Worm (Caenorhabditis elegans) whole organism, L1 larva: ENCODE measurements around the gene F10E9.3.

Experiments
- C34B4.2 ChIP-seq: sonication (generic microtip); optimal IDR thresholded peaks from 2 replicates; lab custom pipeline; 2017; ENCODE audit warnings: mild to moderate bottlenecking, missing genetic modification characterization, missing compliant biosample characterization
- aha-1 ChIP-seq: fragments of 150-350 bp; optimal IDR thresholded peaks from 2 replicates; lab custom pipeline; 2014; ENCODE audit warnings: missing biosample characterization, missing genetic modification characterization
- aly-2 ChIP-seq: fragments of 150-350 bp; optimal IDR thresholded peaks from 2 replicates; lab custom pipeline; 2014; ENCODE audit warnings: missing biosample characterization, missing genetic modification characterization
- ceh-8 ChIP-seq: fragments of 200-800 bp; sonication (Bioruptor generic); optimal IDR thresholded peaks from 2 replicates; lab custom pipeline; 2018; ENCODE audit warnings: mild to moderate bottlenecking, missing genetic modification characterization, moderate library complexity, missing compliant biosample characterization
- ceh-82 ChIP-seq, 3 experiments: fragments of 150-350 bp in 1 of 3; sonication (generic microtip) in 2 of 3; optimal IDR thresholded peaks; 2 replicates each; lab custom pipeline; 2014 to 2017; ENCODE audit warnings: missing biosample characterization in 3 of 3, missing genetic modification characterization in 3 of 3
- ceh-88 ChIP-seq: fragments of 200-800 bp; sonication (Bioruptor generic); IDR thresholded peaks from 2 replicates; pipeline ENCODE4 v1.3.6; 2022; ENCODE audit warnings: missing genetic modification characterization, missing compliant biosample characterization
- ceh-90 ChIP-seq: sonication (generic microtip); optimal IDR thresholded peaks from 2 replicates; lab custom pipeline; 2016; ENCODE audit warnings: missing genetic modification characterization, missing compliant biosample characterization
- dpl-1 ChIP-seq, 3 experiments: fragments of 150-350 bp in 2 of 3; sonication (generic microtip) in 1 of 3; optimal IDR thresholded peaks; 2 replicates each; lab custom pipeline; 2014 to 2017; ENCODE audit warnings: missing biosample characterization in 3 of 3, missing genetic modification characterization in 3 of 3, missing genetic modification reagents in 3 of 3
- dsc-1 ChIP-seq: sonication (generic microtip); optimal IDR thresholded peaks from 2 replicates; lab custom pipeline; 2016; ENCODE audit warnings: mild to moderate bottlenecking, missing genetic modification characterization, missing compliant biosample characterization
- efl-1 ChIP-seq, 4 experiments: fragments of 150-350 bp; optimal IDR thresholded peaks in 3 of 4; peaks in 1 of 4; 1 replicate in 1 of 4; 2 replicates in 3 of 4; lab custom pipeline; 2014; ENCODE audit warnings: missing biosample characterization in 2 of 4, missing genetic modification characterization in 2 of 4, missing genetic modification reagents in 2 of 4
- egl-27 ChIP-seq, 2 experiments: fragments of 150-350 bp in 1 of 2; sonication (generic microtip); optimal IDR thresholded peaks; 3 replicates each; lab custom pipeline; 2017 to 2018; ENCODE audit warnings: missing biosample characterization in 2 of 2, missing genetic modification characterization in 2 of 2, missing genetic modification reagents in 2 of 2
- elt-2 ChIP-seq: sonication (generic microtip); optimal IDR thresholded peaks from 2 replicates; lab custom pipeline; 2016; ENCODE audit warnings: missing genetic modification characterization, mild to moderate bottlenecking, inconsistent platforms, missing compliant biosample characterization, missing genetic modification reagents
- ets-5 ChIP-seq: fragments of 200-800 bp; sonication (Bioruptor generic); IDR thresholded peaks from 2 replicates; pipeline ENCODE4 v1.3.6; 2022; ENCODE audit warnings: missing genetic modification characterization, missing compliant biosample characterization
- fkh-10 ChIP-seq: sonication (generic microtip); optimal IDR thresholded peaks from 2 replicates; lab custom pipeline; 2017; ENCODE audit warnings: missing biosample characterization, missing genetic modification reagents, missing genetic modification characterization
- fkh-4 ChIP-seq: sonication (generic microtip); optimal IDR thresholded peaks from 2 replicates; lab custom pipeline; 2016; ENCODE audit warnings: missing compliant biosample characterization, missing genetic modification characterization, borderline replicate concordance
- hlh-17 ChIP-seq: fragments of 200-800 bp; sonication (Bioruptor generic); optimal IDR thresholded peaks from 2 replicates; lab custom pipeline; 2018; ENCODE audit warnings: missing genetic modification characterization, mild to moderate bottlenecking, missing compliant biosample characterization, moderate library complexity, borderline replicate concordance
- hlh-4 ChIP-seq: sonication (generic microtip); optimal IDR thresholded peaks from 2 replicates; lab custom pipeline; 2016; ENCODE audit warnings: mild to moderate bottlenecking, missing genetic modification characterization, missing compliant biosample characterization
- isw-1 ChIP-seq: fragments of 200-800 bp; sonication (Bioruptor generic); IDR thresholded peaks from 2 replicates; pipeline ENCODE4 v1.3.6; 2022; ENCODE audit warnings: missing genetic modification characterization, missing compliant biosample characterization
- lin-13 ChIP-seq: fragments of 150-350 bp; optimal IDR thresholded peaks from 2 replicates; lab custom pipeline; 2014; ENCODE audit warnings: missing biosample characterization, missing genetic modification reagents, missing genetic modification characterization
- lin-14 ChIP-seq: fragments of 200-800 bp; sonication (Bioruptor generic); optimal IDR thresholded peaks from 2 replicates; lab custom pipeline; 2018; ENCODE audit warnings: mild to moderate bottlenecking, missing genetic modification characterization, moderate library complexity, missing compliant biosample characterization
- lin-15B ChIP-seq: fragments of 150-350 bp; sonication (generic microtip); optimal IDR thresholded peaks from 3 replicates; lab custom pipeline; 2014; ENCODE audit warnings: missing biosample characterization, missing genetic modification characterization
- lin-35 ChIP-seq, 2 experiments: fragments of 150-350 bp; optimal IDR thresholded peaks; 2 replicates each; lab custom pipeline; 2014; ENCODE audit warnings: missing biosample characterization in 2 of 2, missing genetic modification characterization in 2 of 2, missing genetic modification reagents in 2 of 2
- lin-39 ChIP-seq: fragments of 150-350 bp; optimal IDR thresholded peaks from 2 replicates; lab custom pipeline; 2014; ENCODE audit warnings: missing biosample characterization, missing genetic modification reagents, missing genetic modification characterization
- lir-3 ChIP-seq: sonication (generic microtip); optimal IDR thresholded peaks from 2 replicates; lab custom pipeline; 2016; ENCODE audit warnings: mild to moderate bottlenecking, missing genetic modification characterization, moderate library complexity, missing compliant biosample characterization; ENCODE audit not compliant: poor library complexity
- mab-9 ChIP-seq: fragments of 200-800 bp; sonication (Bioruptor generic); IDR thresholded peaks from 2 replicates; pipeline ENCODE4 v1.3.6; 2022; ENCODE audit warnings: missing genetic modification reagents, missing genetic modification characterization, missing compliant biosample characterization
- mdl-1 ChIP-seq, 2 experiments: fragments of 150-350 bp; optimal IDR thresholded peaks; 2 replicates each; lab custom pipeline; 2014 to 2017; ENCODE audit warnings: missing biosample characterization in 2 of 2, missing genetic modification characterization in 2 of 2, inconsistent platforms in 1 of 2
- mep-1 ChIP-seq: fragments of 150-350 bp; optimal IDR thresholded peaks from 2 replicates; lab custom pipeline; 2014; ENCODE audit warnings: missing biosample characterization, missing genetic modification characterization
- nhr-19 ChIP-seq: fragments of 200-800 bp; sonication (Bioruptor generic); conservative IDR thresholded peaks from 2 replicates; pipeline ENCODE4 v1.3.6; 2022; ENCODE audit warnings: missing genetic modification characterization, missing compliant biosample characterization
- nhr-237 ChIP-seq: fragments of 150-350 bp; optimal IDR thresholded peaks from 2 replicates; lab custom pipeline; 2014; ENCODE audit warnings: missing biosample characterization, missing genetic modification characterization
- nhr-28 ChIP-seq: fragments of 150-350 bp; optimal IDR thresholded peaks from 2 replicates; lab custom pipeline; 2014; ENCODE audit warnings: missing biosample characterization, missing genetic modification characterization
- nhr-71 ChIP-seq: sonication (generic microtip); optimal IDR thresholded peaks from 2 replicates; lab custom pipeline; 2016; ENCODE audit warnings: mild to moderate bottlenecking, missing genetic modification characterization, moderate library complexity, missing compliant biosample characterization
- nhr-76 ChIP-seq: sonication (generic microtip); optimal IDR thresholded peaks from 2 replicates; lab custom pipeline; 2017; ENCODE audit warnings: missing biosample characterization, missing genetic modification characterization
- nhr-85 ChIP-seq: sonication (generic microtip); peaks from one replicate; lab custom pipeline; 2016; ENCODE audit warnings: missing genetic modification characterization, inconsistent platforms, missing compliant biosample characterization
- nhr-90 ChIP-seq: sonication (generic microtip); optimal IDR thresholded peaks from 2 replicates; lab custom pipeline; 2016; ENCODE audit warnings: mild to moderate bottlenecking, missing genetic modification characterization, missing compliant biosample characterization; ENCODE audit not compliant: poor library complexity
- pag-3 ChIP-seq: sonication (generic microtip); optimal IDR thresholded peaks from 2 replicates; lab custom pipeline; 2017; ENCODE audit warnings: missing genetic modification characterization, mild to moderate bottlenecking, missing compliant biosample characterization, antibody characterized with exemption, borderline replicate concordance; ENCODE audit not compliant: insufficient read depth
- rnt-1 ChIP-seq: sonication (generic microtip); optimal IDR thresholded peaks from 2 replicates; lab custom pipeline; 2016; ENCODE audit warnings: mild to moderate bottlenecking, missing genetic modification characterization, moderate library complexity, missing compliant biosample characterization
- skn-1 ChIP-seq: fragments of 150-350 bp; optimal IDR thresholded peaks from 2 replicates; lab custom pipeline; 2014; ENCODE audit warnings: missing biosample characterization, missing genetic modification characterization
- snu-23 ChIP-seq: sonication (generic microtip); optimal IDR thresholded peaks from 2 replicates; lab custom pipeline; 2016; ENCODE audit warnings: missing genetic modification characterization, missing compliant biosample characterization
- sptf-1 ChIP-seq: fragments of 150-350 bp; optimal IDR thresholded peaks from 2 replicates; lab custom pipeline; 2014; ENCODE audit warnings: missing biosample characterization, missing genetic modification characterization
- sup-37 ChIP-seq: fragments of 200-800 bp; sonication (Bioruptor generic); optimal IDR thresholded peaks from 2 replicates; lab custom pipeline; 2018; ENCODE audit warnings: mild to moderate bottlenecking, missing genetic modification characterization, missing compliant biosample characterization
- unc-130 ChIP-seq: fragments of 150-350 bp; optimal IDR thresholded peaks from 2 replicates; lab custom pipeline; 2017; ENCODE audit warnings: missing biosample characterization, missing genetic modification characterization, inconsistent platforms
- unc-30 ChIP-seq: sonication (generic microtip); optimal IDR thresholded peaks from 2 replicates; lab custom pipeline; 2017; ENCODE audit warnings: missing biosample characterization, missing genetic modification characterization
- vab-15 ChIP-seq: sonication (generic microtip); optimal IDR thresholded peaks from 2 replicates; lab custom pipeline; 2017; ENCODE audit warnings: missing genotype, mild to moderate bottlenecking, missing genetic modification characterization, missing compliant biosample characterization
- ztf-11 ChIP-seq, 2 experiments: sonication (generic microtip); optimal IDR thresholded peaks; 2 replicates each; lab custom pipeline; 2016 to 2017; ENCODE audit warnings: missing genetic modification characterization in 2 of 2, missing biosample characterization in 1 of 2, missing compliant biosample characterization in 1 of 2
- ztf-4 ChIP-seq: fragments of 150-350 bp; optimal IDR thresholded peaks from 2 replicates; lab custom pipeline; 2014; ENCODE audit warnings: missing biosample characterization, missing genetic modification characterization

F10E9.3 gene

DNA sequence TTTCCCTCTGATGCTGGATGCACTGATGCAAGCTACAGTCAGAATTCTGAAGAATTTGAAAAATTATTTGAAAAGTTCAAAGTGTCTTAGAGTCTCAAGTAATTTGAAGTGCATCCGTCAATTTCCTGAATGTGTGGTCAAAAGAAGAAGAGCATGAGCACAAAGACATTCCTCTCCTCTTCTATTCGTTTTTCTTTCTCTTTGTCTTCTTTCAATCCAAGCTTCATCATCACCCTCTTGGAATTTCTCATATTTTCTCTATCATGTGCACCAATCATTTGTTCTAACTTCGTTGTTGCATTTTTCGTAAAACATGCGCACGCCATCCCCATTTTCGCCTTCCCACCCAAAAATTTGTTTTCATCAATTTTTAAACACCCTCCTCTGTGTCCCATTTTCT, 24.8 kb upstream of the F10E9.3 start:
- TF ChIP-seq nhr-237 (tag; lab: Kevin White, UChicago): no peak
- peak; percentile 19 for TF ChIP-seq lin-14 (GFP tag; lab: Kevin White, UChicago)
- TF ChIP-seq ets-5 (GFP tag; lab: Robert Waterston, UW): no peak
- no peak for TF ChIP-seq mab-9 (GFP tag; lab: Robert Waterston, UW)
- peak; percentile 62 for TF ChIP-seq fkh-10 (GFP tag; lab: Kevin White, UChicago)
- TF ChIP-seq hlh-4 (tag; lab: Kevin White, UChicago): no peak
- TF ChIP-seq, all 84 proteins: peak for 2

DNA sequence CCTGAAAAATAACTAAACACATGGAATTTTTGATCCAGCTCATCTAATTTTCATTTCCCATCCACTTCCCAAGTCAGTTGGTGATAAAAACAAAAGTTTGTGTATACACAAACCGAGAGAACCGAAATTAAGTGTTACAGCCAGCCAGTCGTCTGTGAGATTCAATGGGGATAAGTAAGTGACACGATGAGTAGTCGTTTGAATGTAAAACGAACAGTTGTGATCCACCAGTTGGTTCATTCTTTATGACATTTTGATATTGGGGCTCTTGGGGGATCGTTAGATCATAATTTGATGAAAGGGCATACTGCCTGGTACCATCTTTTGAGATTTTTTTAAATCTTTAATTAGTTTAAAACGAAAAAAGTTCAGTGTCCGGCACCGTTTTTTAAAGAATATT, 24.0 kb upstream of the F10E9.3 start:
- no peak for TF ChIP-seq ztf-4 (tag; lab: Kevin White, UChicago)
- no peak for TF ChIP-seq C34B4.2 (tag; lab: Kevin White, UChicago)
- TF ChIP-seq ets-5 (GFP tag; lab: Robert Waterston, UW): no peak
- no peak for TF ChIP-seq fkh-4
- no peak for TF ChIP-seq ceh-88
- no peak for TF ChIP-seq isw-1 (GFP tag; lab: Robert Waterston, UW)
- no peak for TF ChIP-seq nhr-28 (tag; lab: Kevin White, UChicago)
- no peak for TF ChIP-seq nhr-19 (GFP tag; lab: Robert Waterston, UW)
- no peak for TF ChIP-seq nhr-76 (tag; lab: Kevin White, UChicago)
- TF ChIP-seq vab-15 (tag; lab: Kevin White, UChicago): no peak
- no peak for TF ChIP-seq ceh-82 (tag; optimal IDR thresholded peaks at IDR 0.05; lab: Kevin White, UChicago)

DNA sequence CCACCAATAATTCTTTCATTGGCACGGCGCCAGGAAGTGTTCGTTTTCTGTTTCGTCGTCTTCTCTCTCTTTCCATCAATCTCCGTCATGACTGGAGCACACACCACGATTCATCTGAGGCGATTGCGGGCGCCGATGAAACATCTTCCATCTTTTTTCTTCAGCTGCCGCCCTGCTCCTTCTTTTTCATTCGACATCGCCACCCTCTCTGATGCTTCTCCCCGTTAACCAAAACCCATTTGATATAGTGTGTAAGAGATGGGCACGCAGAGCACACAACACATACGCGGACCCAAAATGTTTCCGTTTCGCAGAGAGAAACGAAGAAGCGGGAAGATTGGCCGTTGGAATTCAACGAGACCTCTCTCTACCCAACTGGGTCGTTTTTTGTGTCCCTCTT, 23.3 kb upstream of the F10E9.3 start:
- TF ChIP-seq nhr-28 (tag; lab: Kevin White, UChicago) (no peak), lir-3 (tag; lab: Kevin White, UChicago) (no peak), unc-130 (tag; lab: Kevin White, UChicago) (peak; percentile 21), C34B4.2 (tag; lab: Kevin White, UChicago) (no peak), aha-1 (tag; lab: Kevin White, UChicago) (no peak), fkh-4 (no peak), lin-35 (GFP tag; optimal IDR thresholded peaks at IDR 0.05; lab: Kevin White, UChicago) (no peak), sup-37 (GFP tag; lab: Kevin White, UChicago) (no peak), nhr-76 (tag; lab: Kevin White, UChicago) (no peak), mdl-1 (tag; optimal IDR thresholded peaks at IDR 0.05; lab: Kevin White, UChicago) (no peak), rnt-1 (tag; lab: Kevin White, UChicago) (peak; percentile 34), egl-27 (tag; optimal IDR thresholded peaks at IDR 0.05; lab: Kevin White, UChicago) (no peak), nhr-90 (tag; lab: Kevin White, UChicago) (no peak), sptf-1 (tag; lab: Kevin White, UChicago) (no peak), ztf-4 (tag; lab: Kevin White, UChicago) (no peak), ceh-90 (no peak), isw-1 (GFP tag; lab: Robert Waterston, UW) (no peak), nhr-71 (peak; percentile 60), fkh-10 (GFP tag; lab: Kevin White, UChicago) (peak; percentile 0), ets-5 (GFP tag; lab: Robert Waterston, UW) (no peak), efl-1 (optimal IDR thresholded peaks at IDR 0.05; lab: Kevin White, UChicago) (peak in 1 of 2 experiments; percentile 5), efl-1 (GFP tag; optimal IDR thresholded peaks at IDR 0.05 in 1 of 2; lab: Kevin White, UChicago) (peak in 1 of 2 experiments; percentile 21), ztf-11 (tag; optimal IDR thresholded peaks at IDR 0.05; lab: Kevin White, UChicago) (peak in 1 of 2 experiments; percentile 35), mep-1 (peak; percentile 40), dpl-1 (GFP tag; optimal IDR thresholded peaks at IDR 0.05; lab: Kevin White, UChicago) (peak in 1 of 3 experiments; percentile 6), lin-14 (GFP tag; lab: Kevin White, UChicago) (peak; percentile 92), lin-39 (tag; lab: Kevin White, UChicago) (no peak), ceh-82 (tag; optimal IDR thresholded peaks at IDR 0.05; lab: Kevin White, UChicago) (peak in 1 of 3 experiments; percentile 21), pag-3 (tag; lab: Kevin White, UChicago) (peak; percentile 23), lin-15B (no peak), elt-2 (no peak), skn-1 (tag; lab: Kevin White, UChicago) (no peak), hlh-4 (tag; lab: Kevin White, UChicago) (no peak), aly-2 (tag; lab: Kevin White, UChicago) (no peak), lin-13 (GFP tag; lab: Kevin White, UChicago) (no peak), ceh-8 (GFP tag; lab: Kevin White, UChicago) (no peak), snu-23 (GFP tag; lab: Kevin White, UChicago) (peak; percentile 29), unc-30 (no peak), nhr-85 (no peak), hlh-17 (GFP tag; lab: Kevin White, UChicago) (no peak), dsc-1 (tag; lab: Kevin White, UChicago) (peak; percentile 55)
